Fruit fly (Drosophila melanogaster) whole organism, prepupa: ENCODE results near the gene CG10877.

Source experiments
- Blimp-1 ChIP-seq: fragments of 200-800 bp; sonication (Bioruptor generic); optimal IDR thresholded peaks from 3 replicates; lab custom pipeline; 2017; ENCODE audit warnings: missing biosample characterization, missing genetic modification characterization, mild to moderate bottlenecking, moderate library complexity, missing genetic modification reagents
- CG15336 ChIP-seq: fragments of 200-800 bp; sonication (Bioruptor generic); IDR thresholded peaks from 2 replicates; pipeline ENCODE4 v1.3.6; 2022; ENCODE audit warnings: missing biosample characterization, missing genetic modification characterization
- CG1621 ChIP-seq: fragments of 200-800 bp; sonication (Bioruptor generic); optimal IDR thresholded peaks from 3 replicates; lab custom pipeline; 2018; ENCODE audit warnings: missing biosample characterization, mild to moderate bottlenecking, missing genetic modification characterization
- CG3032 ChIP-seq: fragments of 200-800 bp; optimal IDR thresholded peaks from 2 replicates; lab custom pipeline; 2019; ENCODE audit warnings: missing biosample characterization, mild to moderate bottlenecking, missing genetic modification characterization, moderate library complexity
- CG32006 ChIP-seq: fragments of 200-800 bp; sonication (Bioruptor generic); optimal IDR thresholded peaks from 3 replicates; lab custom pipeline; 2017; ENCODE audit warnings: missing biosample characterization, mild to moderate bottlenecking, missing genetic modification characterization
- CG3919 ChIP-seq: fragments of 200-800 bp; sonication (Bioruptor generic); optimal IDR thresholded peaks from 3 replicates; lab custom pipeline; 2016; ENCODE audit warnings: missing biosample characterization, missing genetic modification characterization
- CG4318 ChIP-seq: fragments of 200-800 bp; sonication (Bioruptor generic); optimal IDR thresholded peaks from 3 replicates; lab custom pipeline; 2017; ENCODE audit warnings: missing biosample characterization, mild to moderate bottlenecking, missing genetic modification characterization
- CG6163 ChIP-seq: fragments of 200-800 bp; sonication (Bioruptor generic); IDR thresholded peaks from 3 replicates; pipeline ENCODE4 v1.3.6; 2022; ENCODE audit warnings: missing biosample characterization, missing genetic modification characterization
- CG6276 ChIP-seq: fragments of 200-800 bp; sonication (Bioruptor generic); optimal IDR thresholded peaks from 2 replicates; lab custom pipeline; 2017; ENCODE audit warnings: missing biosample characterization, mild to moderate bottlenecking, missing genetic modification characterization
- CG6792 ChIP-seq: fragments of 200-800 bp; sonication (Bioruptor generic); optimal IDR thresholded peaks from 3 replicates; lab custom pipeline; 2016; ENCODE audit warnings: missing biosample characterization, missing genetic modification characterization
- CG6808 ChIP-seq: fragments of 200-800 bp; sonication (Bioruptor generic); optimal IDR thresholded peaks from 3 replicates; lab custom pipeline; 2017; ENCODE audit warnings: missing biosample characterization, missing genetic modification characterization, mild to moderate bottlenecking, moderate library complexity, missing genetic modification reagents
- CG8119 ChIP-seq: fragments of 200-800 bp; sonication (Bioruptor generic); IDR thresholded peaks from 3 replicates; pipeline ENCODE4 v1.3.6; 2022; ENCODE audit warnings: missing biosample characterization, missing genetic modification characterization
- CG8319 ChIP-seq: fragments of 200-800 bp; sonication (Bioruptor generic); optimal IDR thresholded peaks from 3 replicates; lab custom pipeline; 2016; ENCODE audit warnings: missing biosample characterization, missing genetic modification characterization
- CG9139 ChIP-seq: fragments of 200-800 bp; sonication (Bioruptor generic); optimal IDR thresholded peaks from 3 replicates; lab custom pipeline; 2017; ENCODE audit warnings: missing biosample characterization, mild to moderate bottlenecking, missing genetic modification characterization
- Eip75B ChIP-seq: fragments of 200-800 bp; sonication (Bioruptor generic); optimal IDR thresholded peaks from 3 replicates; lab custom pipeline; 2016; ENCODE audit warnings: missing biosample characterization, missing genetic modification characterization
- Eip78C ChIP-seq: fragments of 200-800 bp; sonication (Bioruptor generic); peaks from one replicate; lab custom pipeline; 2016; ENCODE audit warnings: missing biosample characterization, missing genetic modification characterization
- Ets96B ChIP-seq: fragments of 200-800 bp; optimal IDR thresholded peaks from 2 replicates; lab custom pipeline; 2019; ENCODE audit warnings: missing biosample characterization, mild to moderate bottlenecking, missing genetic modification characterization, moderate library complexity
- Hr4 ChIP-seq: fragments of 200-800 bp; sonication (Bioruptor generic); optimal IDR thresholded peaks from 3 replicates; lab custom pipeline; 2016; ENCODE audit warnings: missing biosample characterization, missing genetic modification characterization
- Lpt ChIP-seq: fragments of 200-800 bp; sonication (Bioruptor generic); optimal IDR thresholded peaks from 3 replicates; lab custom pipeline; 2016; ENCODE audit warnings: missing biosample characterization, missing genetic modification characterization
- Met ChIP-seq: fragments of 200-800 bp; sonication (Bioruptor generic); optimal IDR thresholded peaks from 3 replicates; lab custom pipeline; 2016; ENCODE audit warnings: missing biosample characterization, missing genetic modification characterization
- Smox ChIP-seq: fragments of 200-800 bp; sonication (Bioruptor generic); optimal IDR thresholded peaks from 3 replicates; lab custom pipeline; 2016; ENCODE audit warnings: missing biosample characterization, missing genetic modification characterization
- Sox14 ChIP-seq: fragments of 200-800 bp; sonication (Bioruptor generic); optimal IDR thresholded peaks from 3 replicates; lab custom pipeline; 2016; ENCODE audit warnings: missing biosample characterization, missing genetic modification characterization
- Sox15 ChIP-seq: fragments of 200-800 bp; sonication (Bioruptor generic); optimal IDR thresholded peaks from 3 replicates; lab custom pipeline; 2016; ENCODE audit warnings: missing biosample characterization, missing genetic modification characterization
- achi ChIP-seq: fragments of 200-800 bp; sonication (Bioruptor generic); optimal IDR thresholded peaks from 3 replicates; lab custom pipeline; 2016; ENCODE audit warnings: missing biosample characterization, missing genetic modification characterization
- cyc ChIP-seq: fragments of 200-800 bp; sonication (Bioruptor generic); optimal IDR thresholded peaks from 3 replicates; lab custom pipeline; 2016; ENCODE audit warnings: missing biosample characterization, missing genetic modification characterization
- dsx ChIP-seq: fragments of 200-800 bp; optimal IDR thresholded peaks from 3 replicates; lab custom pipeline; 2019; ENCODE audit warnings: missing biosample characterization, mild to moderate bottlenecking, missing genetic modification characterization, moderate library complexity; ENCODE audit not compliant: poor library complexity, severe bottlenecking
- eg ChIP-seq: fragments of 200-800 bp; sonication (Bioruptor generic); IDR thresholded peaks from 3 replicates; pipeline ENCODE4 v1.3.6; 2022; ENCODE audit warnings: missing biosample characterization, missing genetic modification characterization
- fd85E ChIP-seq: fragments of 200-800 bp; sonication (Bioruptor generic); optimal IDR thresholded peaks from 3 replicates; lab custom pipeline; 2016; ENCODE audit warnings: missing biosample characterization, missing genetic modification characterization
- fkh ChIP-seq: fragments of 200-800 bp; sonication (Bioruptor generic); optimal IDR thresholded peaks from 3 replicates; lab custom pipeline; 2017; ENCODE audit warnings: missing biosample characterization, mild to moderate bottlenecking, missing genetic modification characterization, moderate library complexity
- lz ChIP-seq: fragments of 200-800 bp; sonication (Bioruptor generic); optimal IDR thresholded peaks from 3 replicates; lab custom pipeline; 2016; ENCODE audit warnings: missing biosample characterization, missing genetic modification characterization
- net ChIP-seq: fragments of 200-800 bp; sonication (Bioruptor generic); optimal IDR thresholded peaks from 3 replicates; lab custom pipeline; 2016; ENCODE audit warnings: missing biosample characterization, missing genetic modification characterization
- pdm3 ChIP-seq: fragments of 200-800 bp; sonication (Bioruptor generic); optimal IDR thresholded peaks from 3 replicates; lab custom pipeline; 2016; ENCODE audit warnings: missing biosample characterization, missing genetic modification characterization
- ss ChIP-seq, 2 experiments: fragments of 200-800 bp; sonication (Bioruptor generic); optimal IDR thresholded peaks; 2 replicates in 1 of 2; 3 replicates in 1 of 2; lab custom pipeline; 2017 to 2018; ENCODE audit warnings: mild to moderate bottlenecking in 2 of 2, missing biosample characterization in 2 of 2, missing genetic modification characterization in 2 of 2, moderate library complexity in 1 of 2
- topi ChIP-seq: fragments of 200-800 bp; sonication (Bioruptor generic); optimal IDR thresholded peaks from 3 replicates; lab custom pipeline; 2016; ENCODE audit warnings: missing biosample characterization, missing genetic modification characterization
- vri ChIP-seq: fragments of 200-800 bp; sonication (Bioruptor generic); optimal IDR thresholded peaks from 3 replicates; lab custom pipeline; 2016; ENCODE audit warnings: missing biosample characterization, mild to moderate bottlenecking, missing genetic modification characterization

The CG10877 gene

DNA sequence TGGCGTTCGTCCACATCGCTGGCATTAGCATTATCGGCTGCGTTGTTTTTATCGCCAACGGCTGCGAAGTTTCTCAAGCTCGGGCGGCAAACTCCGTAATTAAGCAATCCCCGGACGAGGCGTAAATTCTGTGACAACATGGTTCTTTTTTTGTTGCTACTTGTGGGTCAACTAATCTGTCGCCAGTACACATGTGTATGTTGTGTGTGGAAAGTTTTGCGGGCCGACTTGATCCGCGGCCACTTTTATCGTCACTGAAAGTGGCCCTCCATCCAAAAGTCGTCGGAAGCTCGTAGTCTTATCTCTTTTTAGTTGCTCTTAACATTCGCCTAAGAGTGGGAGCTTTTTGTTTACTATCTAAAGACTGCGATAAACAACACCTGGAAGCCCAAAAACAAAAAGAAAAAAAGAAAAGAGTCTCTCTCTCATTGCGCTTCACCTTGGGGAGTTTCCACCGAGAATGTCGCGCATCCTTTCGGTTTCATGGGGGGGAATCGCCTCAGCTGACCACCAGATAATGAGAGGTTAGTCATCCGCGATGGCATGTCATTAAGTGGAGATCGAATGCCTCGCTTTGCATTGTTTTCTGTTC is at the start of gene CG10877:
Gene CG10877, minus strand, starts transcription at position 238 of the 592 bp plus-strand sequence.
- TF ChIP-seq Eip78C (GFP tag; lab: Kevin White, UChicago) (peak; percentile 68), CG8319 (GFP tag; lab: Kevin White, UChicago) (no peak), vri (GFP tag; lab: Kevin White, UChicago) (peak; percentile 64), Smox (GFP tag; lab: Kevin White, UChicago) (no peak), CG6276 (GFP tag; lab: Kevin White, UChicago) (peak; percentile 1), CG6808 (GFP tag; lab: Kevin White, UChicago) (peak; percentile 42), dsx (peak; percentile 33), fkh (GFP tag; lab: Kevin White, UChicago) (peak; percentile 15), Blimp-1 (GFP tag; lab: Kevin White, UChicago) (peak; percentile 87), CG4318 (no peak), ss (GFP tag; optimal IDR thresholded peaks at IDR 0.05; lab: Kevin White, UChicago) (peak; percentile 57 to 59), net (GFP tag; lab: Kevin White, UChicago) (peak; percentile 30)

DNA sequence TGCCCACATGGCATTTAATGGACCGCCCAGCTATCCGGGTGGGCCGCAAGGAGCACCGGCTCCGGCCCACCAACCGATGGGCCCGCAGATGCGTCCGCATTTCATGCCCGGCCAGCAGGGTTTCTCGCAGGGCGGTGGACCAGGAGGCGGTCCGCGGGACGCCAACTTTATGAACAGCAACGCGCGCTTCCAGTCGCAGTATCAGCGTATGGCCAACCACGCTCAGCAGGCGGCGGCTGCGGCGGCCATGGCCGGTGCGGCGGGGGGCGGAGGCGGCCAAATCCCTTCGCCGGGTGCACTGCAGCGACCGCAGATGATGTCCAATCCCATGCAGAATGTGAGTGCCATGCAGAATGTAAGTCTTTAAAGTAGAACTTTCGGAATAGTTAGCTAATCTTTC is 44.3 kb upstream of the CG10877 start:
- TF ChIP-seq pdm3 (GFP tag; lab: Kevin White, UChicago) (no peak), topi (no peak), CG1621 (tag; lab: Kevin White, UChicago) (no peak), CG8119 (GFP tag; lab: Robert Waterston, UW) (no peak), CG32006 (GFP tag; lab: Kevin White, UChicago) (no peak), Eip75B (GFP tag; lab: Kevin White, UChicago) (no peak), CG15336 (no peak), CG6792 (GFP tag; lab: Kevin White, UChicago) (no peak), achi (GFP tag; lab: Kevin White, UChicago) (no peak), CG6163 (GFP tag; lab: Robert Waterston, UW) (no peak), fd85E (GFP tag; lab: Kevin White, UChicago) (no peak), fkh (GFP tag; lab: Kevin White, UChicago) (no peak), CG8319 (GFP tag; lab: Kevin White, UChicago) (no peak), Blimp-1 (GFP tag; lab: Kevin White, UChicago) (no peak), Sox15 (GFP tag; lab: Kevin White, UChicago) (no peak), CG3919 (GFP tag; lab: Kevin White, UChicago) (no peak), Lpt (GFP tag; lab: Kevin White, UChicago) (no peak), CG3032 (tag; lab: Kevin White, UChicago) (no peak), eg (no peak)

DNA sequence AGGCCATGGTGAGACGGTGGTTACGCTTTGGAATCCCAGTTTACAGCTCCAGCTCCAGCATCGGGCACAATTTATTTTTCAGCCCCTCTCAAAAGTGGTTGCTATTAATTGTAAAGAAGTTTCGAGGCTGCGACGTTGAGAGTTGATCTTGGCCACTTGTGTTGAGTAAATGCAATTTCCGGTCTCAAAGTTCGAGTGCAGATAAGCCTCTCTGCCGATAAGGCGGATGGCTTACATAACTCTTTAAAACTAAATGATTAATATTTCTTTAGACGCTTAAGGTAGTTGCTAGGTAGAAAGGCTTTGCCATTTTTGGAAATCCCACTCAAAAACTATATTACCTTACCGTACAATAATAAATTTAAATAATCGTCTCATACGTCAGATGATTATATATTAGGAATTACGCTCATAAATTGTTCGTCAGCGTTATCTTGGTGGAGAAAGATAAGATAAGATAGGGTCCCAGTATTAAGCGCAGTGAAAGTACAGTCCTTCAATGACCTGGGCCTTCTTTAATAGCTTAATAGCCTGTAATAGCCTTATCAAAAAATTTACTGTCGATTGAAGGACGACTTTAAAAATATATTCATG is 41.8 kb upstream of the CG10877 start:
- TF ChIP-seq vri (GFP tag; lab: Kevin White, UChicago) (no peak), lz (no peak), CG9139 (GFP tag; lab: Kevin White, UChicago) (no peak), Sox14 (GFP tag; lab: Kevin White, UChicago) (no peak), cyc (GFP tag; lab: Kevin White, UChicago) (no peak), Hr4 (no peak), ss (GFP tag; optimal IDR thresholded peaks at IDR 0.05; lab: Kevin White, UChicago) (no peak), Met (GFP tag; lab: Kevin White, UChicago) (no peak), Ets96B (tag; lab: Kevin White, UChicago) (no peak)

DNA sequence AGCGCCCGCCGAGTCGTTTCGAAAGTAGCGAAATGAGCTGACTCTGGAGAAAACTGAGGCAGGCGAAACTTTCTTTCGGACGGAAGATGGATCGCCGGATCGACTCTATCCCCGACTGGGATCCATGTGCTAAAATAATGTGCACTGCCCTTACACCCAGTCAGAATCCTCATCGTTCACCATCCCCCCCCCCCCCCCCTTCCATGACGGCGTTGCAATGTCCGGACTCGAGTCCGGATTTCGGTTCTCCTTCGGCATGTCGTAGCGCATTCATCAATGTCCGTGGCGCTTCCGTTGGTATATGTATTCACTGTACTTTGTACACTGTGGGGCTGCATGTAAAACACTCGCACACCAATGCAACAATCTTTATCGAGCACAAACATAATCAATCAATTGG is 41.2 kb upstream of the CG10877 start:
- TF ChIP-seq cyc (GFP tag; lab: Kevin White, UChicago), result no peak
- no peak for TF ChIP-seq Smox (GFP tag; lab: Kevin White, UChicago)
- TF ChIP-seq CG1621 (tag; lab: Kevin White, UChicago), result peak; percentile 6
